Worm (Caenorhabditis elegans) whole organism, young adult: ENCODE results near the gene rps-9.

Experiments
- lin-35 ChIP-seq, 3 experiments: fragments of 150-350 bp in 2 of 3; sonication (generic microtip) in 1 of 3; optimal IDR thresholded peaks; 2 replicates each; lab custom pipeline; 2014 to 2018; ENCODE audit warnings: missing biosample characterization in 3 of 3, missing genetic modification characterization in 3 of 3, missing genetic modification reagents in 3 of 3
- mxl-1 ChIP-seq: sonication (generic microtip); optimal IDR thresholded peaks from 2 replicates; lab custom pipeline; 2016; ENCODE audit warnings: missing genetic modification characterization, missing compliant biosample characterization
- nhr-179 ChIP-seq: sonication (generic microtip); optimal IDR thresholded peaks from 2 replicates; lab custom pipeline; 2016; ENCODE audit warnings: mild to moderate bottlenecking, missing genetic modification characterization, missing compliant biosample characterization
- ztf-25 ChIP-seq: fragments of 200-800 bp; sonication (Bioruptor generic); IDR thresholded peaks from 2 replicates; pipeline ENCODE4 v1.3.6; 2022; ENCODE audit warnings: missing genetic modification reagents, missing genetic modification characterization, missing compliant biosample characterization

DNA sequence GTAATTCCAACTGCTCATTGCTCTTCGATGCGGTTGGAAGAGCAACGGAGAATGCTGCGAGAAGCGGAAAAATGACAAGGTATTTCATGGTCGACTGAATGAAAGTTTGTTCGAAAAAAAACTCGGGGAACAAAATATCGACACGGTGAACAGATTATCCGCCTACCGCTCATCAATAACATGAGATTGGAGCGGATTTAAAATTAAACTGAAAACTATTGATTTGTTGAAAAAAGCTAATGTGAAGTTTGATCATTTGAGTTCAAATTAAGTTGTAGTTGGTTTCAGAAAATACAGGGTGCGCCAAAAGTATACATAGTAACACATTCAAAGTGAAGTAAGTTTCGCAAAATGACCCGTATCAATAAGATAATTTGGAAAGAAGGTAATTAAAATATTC lies 14.0 kb upstream of the rps-9 start, which contains the start of gene F40F8.4:
- TF ChIP-seq mxl-1 (tag; lab: Kevin White, UChicago) (no peak), nhr-179 (no peak), lin-35 (GFP tag; optimal IDR thresholded peaks at IDR 0.05; lab: Kevin White, UChicago) (no peak), ztf-25 (GFP tag; lab: Robert Waterston, UW) (no peak)
